Worm (Caenorhabditis elegans) whole organism, L3 larva: ENCODE results near the gene C31C9.9.

Experiments used
- R02D3.7 ChIP-seq: fragments of 150-350 bp; optimal IDR thresholded peaks from 2 replicates; lab custom pipeline; 2014; ENCODE audit warnings: missing biosample characterization, missing genetic modification characterization
- aly-2 ChIP-seq: fragments of 150-350 bp; optimal IDR thresholded peaks from 2 replicates; lab custom pipeline; 2014; ENCODE audit warnings: missing biosample characterization, missing genetic modification characterization
- ama-1 ChIP-seq: fragments of 150-350 bp; optimal IDR thresholded peaks from 2 replicates; lab custom pipeline; 2018
- ceh-28 ChIP-seq: fragments of 150-350 bp; optimal IDR thresholded peaks from 2 replicates; lab custom pipeline; 2014; ENCODE audit warnings: missing biosample characterization, missing genetic modification reagents, missing genetic modification characterization
- ceh-82 ChIP-seq: fragments of 150-350 bp; optimal IDR thresholded peaks from 2 replicates; lab custom pipeline; 2014; ENCODE audit warnings: missing biosample characterization, missing genetic modification characterization
- ceh-9 ChIP-seq: sonication (generic microtip); optimal IDR thresholded peaks from 2 replicates; lab custom pipeline; 2018; ENCODE audit warnings: missing biosample characterization, missing genetic modification characterization
- daf-12 ChIP-seq: fragments of 150-350 bp; optimal IDR thresholded peaks from 2 replicates; lab custom pipeline; 2014; ENCODE audit warnings: missing biosample characterization, missing genetic modification reagents, missing genetic modification characterization
- egl-27 ChIP-seq: sonication (generic microtip); optimal IDR thresholded peaks from 4 replicates; lab custom pipeline; 2017; ENCODE audit warnings: missing biosample characterization, missing genetic modification reagents, missing genetic modification characterization
- egl-5 ChIP-seq: fragments of 150-350 bp; optimal IDR thresholded peaks from 2 replicates; lab custom pipeline; 2017; ENCODE audit warnings: missing biosample characterization, missing genetic modification reagents, missing genetic modification characterization, inconsistent platforms
- elt-1 ChIP-seq: fragments of 150-350 bp; optimal IDR thresholded peaks from 2 replicates; lab custom pipeline; 2014; ENCODE audit warnings: missing biosample characterization, missing genetic modification characterization
- elt-2 ChIP-seq: sonication (generic microtip); optimal IDR thresholded peaks from 2 replicates; lab custom pipeline; 2016; ENCODE audit warnings: missing genetic modification reagents, mild to moderate bottlenecking, missing genetic modification characterization, missing compliant biosample characterization
- elt-3 ChIP-seq, 3 experiments: fragments of 150-350 bp in 1 of 3; sonication (generic microtip) in 2 of 3; optimal IDR thresholded peaks; 2 replicates in 2 of 3; 4 replicates in 1 of 3; lab custom pipeline; 2014 to 2017; ENCODE audit warnings: missing biosample characterization in 3 of 3, missing genetic modification characterization in 3 of 3
- eor-1 ChIP-seq, 2 experiments: fragments of 150-350 bp; optimal IDR thresholded peaks; 2 replicates each; lab custom pipeline; 2014 to 2018; ENCODE audit warnings: missing biosample characterization in 2 of 2, missing genetic modification characterization in 2 of 2
- fkh-2 ChIP-seq: fragments of 150-350 bp; optimal IDR thresholded peaks from 2 replicates; lab custom pipeline; 2014; ENCODE audit warnings: missing biosample characterization, missing genetic modification reagents, missing genetic modification characterization
- fos-1 ChIP-seq: fragments of 150-350 bp; optimal IDR thresholded peaks from 2 replicates; lab custom pipeline; 2014; ENCODE audit warnings: missing biosample characterization, missing genetic modification characterization
- hmg-11 ChIP-seq: sonication (generic microtip); optimal IDR thresholded peaks from 2 replicates; lab custom pipeline; 2016; ENCODE audit warnings: missing genetic modification characterization, missing compliant biosample characterization
- jun-1 ChIP-seq: fragments of 150-350 bp; optimal IDR thresholded peaks from 2 replicates; lab custom pipeline; 2014; ENCODE audit warnings: missing biosample characterization, missing genetic modification reagents, missing genetic modification characterization
- lin-15B ChIP-seq: fragments of 150-350 bp; optimal IDR thresholded peaks from 2 replicates; lab custom pipeline; 2014; ENCODE audit warnings: missing biosample characterization, missing genetic modification characterization
- lin-39 ChIP-seq: fragments of 150-350 bp; optimal IDR thresholded peaks from 2 replicates; lab custom pipeline; 2018; ENCODE audit warnings: missing biosample characterization, missing genetic modification reagents, missing genetic modification characterization
- mdl-1 ChIP-seq: fragments of 150-350 bp; optimal IDR thresholded peaks from 2 replicates; lab custom pipeline; 2014; ENCODE audit warnings: missing biosample characterization, missing genetic modification characterization
- nfya-1 ChIP-seq: sonication (generic microtip); optimal IDR thresholded peaks from 2 replicates; lab custom pipeline; 2017; ENCODE audit warnings: missing genetic modification characterization, mild to moderate bottlenecking, missing compliant biosample characterization, antibody characterized with exemption, moderate library complexity; ENCODE audit not compliant: insufficient read depth
- nhr-11 ChIP-seq: fragments of 150-350 bp; optimal IDR thresholded peaks from 2 replicates; lab custom pipeline; 2014; ENCODE audit warnings: missing biosample characterization, missing genetic modification characterization
- nhr-23 ChIP-seq: fragments of 150-350 bp; optimal IDR thresholded peaks from 2 replicates; lab custom pipeline; 2014; ENCODE audit warnings: missing biosample characterization, missing genetic modification reagents, missing genetic modification characterization
- nhr-237 ChIP-seq: fragments of 150-350 bp; optimal IDR thresholded peaks from 2 replicates; lab custom pipeline; 2014; ENCODE audit warnings: missing biosample characterization, missing genetic modification characterization
- nhr-25 ChIP-seq: sonication (generic microtip); optimal IDR thresholded peaks from 2 replicates; lab custom pipeline; 2017; ENCODE audit warnings: missing biosample characterization, missing genetic modification characterization
- nhr-28 ChIP-seq: fragments of 150-350 bp; optimal IDR thresholded peaks from 2 replicates; lab custom pipeline; 2014; ENCODE audit warnings: missing biosample characterization, missing genetic modification characterization
- nhr-43 ChIP-seq: sonication (generic microtip); optimal IDR thresholded peaks from 2 replicates; lab custom pipeline; 2016; ENCODE audit warnings: mild to moderate bottlenecking, missing genetic modification characterization, missing compliant biosample characterization; ENCODE audit not compliant: poor library complexity, severe bottlenecking
- nhr-76 ChIP-seq: fragments of 150-350 bp; sonication (generic microtip); optimal IDR thresholded peaks from 5 replicates; lab custom pipeline; 2014; ENCODE audit warnings: missing biosample characterization, missing genetic modification characterization
- nhr-77 ChIP-seq: fragments of 150-350 bp; optimal IDR thresholded peaks from 2 replicates; lab custom pipeline; 2014; ENCODE audit warnings: missing biosample characterization, missing genetic modification characterization
- pha-4 ChIP-seq: fragments of 150-350 bp; optimal IDR thresholded peaks from 2 replicates; lab custom pipeline; 2014; ENCODE audit warnings: missing biosample characterization, missing genetic modification reagents, missing genetic modification characterization
- pqm-1 ChIP-seq: fragments of 150-350 bp; optimal IDR thresholded peaks from 2 replicates; lab custom pipeline; 2017; ENCODE audit warnings: missing biosample characterization, missing genetic modification characterization, inconsistent platforms
- skn-1 ChIP-seq: fragments of 150-350 bp; optimal IDR thresholded peaks from 2 replicates; lab custom pipeline; 2014; ENCODE audit warnings: missing biosample characterization, missing genetic modification characterization
- snpc-4 ChIP-seq: fragments of 150-350 bp; optimal IDR thresholded peaks from 2 replicates; lab custom pipeline; 2014; ENCODE audit warnings: missing biosample characterization, missing genetic modification characterization
- tbx-2 ChIP-seq: sonication (generic microtip); optimal IDR thresholded peaks from 2 replicates; lab custom pipeline; 2016; ENCODE audit warnings: mild to moderate bottlenecking, missing genetic modification characterization, missing compliant biosample characterization
- unc-39 ChIP-seq: sonication (generic microtip); optimal IDR thresholded peaks from 4 replicates; lab custom pipeline; 2017; ENCODE audit warnings: missing biosample characterization, missing genetic modification characterization
- unc-62 ChIP-seq: fragments of 150-350 bp; sonication (generic microtip); optimal IDR thresholded peaks from 4 replicates; lab custom pipeline; 2014; ENCODE audit warnings: missing biosample characterization, missing genetic modification reagents, missing genetic modification characterization
- ztf-11 ChIP-seq: fragments of 150-350 bp; optimal IDR thresholded peaks from 2 replicates; lab custom pipeline; 2014; ENCODE audit warnings: missing biosample characterization, missing genetic modification characterization
- ztf-4 ChIP-seq: fragments of 150-350 bp; optimal IDR thresholded peaks from 2 replicates; lab custom pipeline; 2014; ENCODE audit warnings: missing biosample characterization, missing genetic modification characterization

C31C9.9 gene

ce11 chrII:13640210-13640609, 14.6 kb upstream of the C31C9.9 start:
- TF ChIP-seq pha-4 (tag; lab: Kevin White, UChicago), result peak; percentile 41
- no peak for TF ChIP-seq fos-1
- no peak for TF ChIP-seq egl-5
- TF ChIP-seq nhr-77 (tag; lab: Kevin White, UChicago), result no peak
- TF ChIP-seq ceh-28, result no peak
- no peak for TF ChIP-seq lin-39
- peak; percentile 25 for TF ChIP-seq elt-2 (tag; lab: Kevin White, UChicago)
- peak; percentile 52 for TF ChIP-seq nfya-1 (tag; lab: Kevin White, UChicago)
- TF ChIP-seq hmg-11, result peak; percentile 30
- TF ChIP-seq fkh-2 (tag; lab: Kevin White, UChicago), result no peak
- no peak for TF ChIP-seq jun-1 (tag; lab: Kevin White, UChicago)
- no peak for TF ChIP-seq unc-39 (tag; lab: Kevin White, UChicago)
- no peak for TF ChIP-seq aly-2 (tag; lab: Kevin White, UChicago)
- peak; percentile 17 for TF ChIP-seq nhr-23 (tag; lab: Kevin White, UChicago)
- TF ChIP-seq pqm-1 (tag; lab: Kevin White, UChicago), result peak; percentile 1

ce11 chrII:13641311-13641710, 13.5 kb upstream of the C31C9.9 start, which contains the start of gene fbxa-167:
Gene fbxa-167 (plus strand): TSS chrII:13641489.
- TF ChIP-seq elt-2 (tag; lab: Kevin White, UChicago), result peak; percentile 9
- peak; percentile 16 for TF ChIP-seq nfya-1 (tag; lab: Kevin White, UChicago)
- no peak for TF ChIP-seq ceh-82 (tag; lab: Kevin White, UChicago)
- peak; percentile 45 for TF ChIP-seq hmg-11
- TF ChIP-seq nhr-28 (tag; lab: Kevin White, UChicago), result no peak
- no peak for TF ChIP-seq egl-5
- peak; percentile 9 for TF ChIP-seq pha-4 (tag; lab: Kevin White, UChicago)

ce11 chrII:13648230-13648629, 6.6 kb upstream of the C31C9.9 start, which contains the start of gene fbxa-169:
Gene fbxa-169 (plus strand): TSS chrII:13648530.
- TF ChIP-seq unc-62 (GFP tag; lab: Kevin White, UChicago) (no peak), nhr-28 (tag; lab: Kevin White, UChicago) (no peak), elt-1 (tag; lab: Kevin White, UChicago) (no peak), fos-1 (no peak), ztf-11 (tag; lab: Kevin White, UChicago) (no peak), egl-27 (tag; lab: Kevin White, UChicago) (no peak), ceh-9 (tag; lab: Kevin White, UChicago) (no peak), ztf-4 (no peak), nhr-11 (tag; lab: Kevin White, UChicago) (no peak), snpc-4 (tag; lab: Kevin White, UChicago) (no peak), R02D3.7 (no peak), lin-15B (no peak), nhr-23 (tag; lab: Kevin White, UChicago) (no peak)
- TF ChIP-seq, all 47 proteins: peak for 0

ce11 chrII:13661990-13662389, 7.2 kb downstream of the C31C9.9 start, which contains the start of gene C31C9.6:
Gene C31C9.6 (minus strand): TSS chrII:13662090.
- TF ChIP-seq elt-2 (tag; lab: Kevin White, UChicago), result peak; percentile 30

DNA sequence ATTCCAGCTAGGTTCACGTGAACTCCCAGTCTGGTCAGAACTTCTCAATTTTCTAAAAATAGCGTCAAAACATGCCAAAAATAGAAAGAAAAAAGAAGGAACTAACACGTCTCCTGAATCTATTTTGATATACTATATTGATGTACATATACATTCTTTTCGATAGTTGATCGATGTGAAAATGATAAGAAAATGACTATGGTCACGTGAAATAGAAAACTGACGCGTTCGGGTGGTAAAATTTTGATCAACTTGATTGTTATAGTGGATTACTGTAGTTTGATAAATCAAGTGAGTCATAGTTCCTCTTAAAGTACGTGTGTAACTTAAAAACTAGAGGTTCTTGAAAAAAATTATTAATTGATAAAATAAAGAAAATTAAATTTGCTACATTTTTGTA, 9.6 kb downstream of the C31C9.9 start:
- TF ChIP-seq ceh-82 (tag; lab: Kevin White, UChicago) (no peak), elt-2 (tag; lab: Kevin White, UChicago) (peak; percentile 89), pha-4 (tag; lab: Kevin White, UChicago) (peak; percentile 41), egl-5 (no peak), nhr-25 (tag; lab: Kevin White, UChicago) (no peak), jun-1 (tag; lab: Kevin White, UChicago) (peak; percentile 69), snpc-4 (tag; lab: Kevin White, UChicago) (no peak), ztf-11 (tag; lab: Kevin White, UChicago) (no peak), nhr-237 (no peak), nhr-28 (tag; lab: Kevin White, UChicago) (no peak), pqm-1 (tag; lab: Kevin White, UChicago) (peak; percentile 86)

- no peak for TF ChIP-seq nhr-23 (tag; lab: Kevin White, UChicago)
- peak; percentile 93 for TF ChIP-seq pqm-1 (tag; lab: Kevin White, UChicago)
- TF ChIP-seq elt-2 (tag; lab: Kevin White, UChicago), result peak; percentile 98
- TF ChIP-seq nhr-76 (tag; lab: Kevin White, UChicago), result peak; percentile 9
- peak; percentile 27 for TF ChIP-seq nfya-1 (tag; lab: Kevin White, UChicago)
- no peak for TF ChIP-seq ama-1
- peak; percentile 33 for TF ChIP-seq pha-4 (tag; lab: Kevin White, UChicago)
- TF ChIP-seq skn-1, result no peak
- TF ChIP-seq nhr-28 (tag; lab: Kevin White, UChicago), result no peak
- peak in 1 of 3 experiments; percentile 62 for TF ChIP-seq elt-3 (tag; optimal IDR thresholded peaks at IDR 0.05; lab: Kevin White, UChicago)
- no peak for TF ChIP-seq nhr-43 (tag; lab: Kevin White, UChicago)
- TF ChIP-seq fos-1, result no peak
- TF ChIP-seq unc-39 (tag; lab: Kevin White, UChicago), result no peak
- no peak for TF ChIP-seq eor-1 (tag; optimal IDR thresholded peaks at IDR 0.05; lab: Kevin White, UChicago)
- no peak for TF ChIP-seq elt-1 (tag; lab: Kevin White, UChicago)
- no peak for TF ChIP-seq mdl-1 (tag; lab: Kevin White, UChicago)
- no peak for TF ChIP-seq daf-12 (tag; lab: Kevin White, UChicago)
- TF ChIP-seq R02D3.7, result no peak
- TF ChIP-seq aly-2 (tag; lab: Kevin White, UChicago), result no peak
- TF ChIP-seq lin-15B, result no peak
- TF ChIP-seq hmg-11, result no peak
- TF ChIP-seq tbx-2 (tag; lab: Kevin White, UChicago), result no peak
- no peak for TF ChIP-seq egl-27 (tag; lab: Kevin White, UChicago)
These were observed 10.3 kb downstream of the C31C9.9 start for ce11 chrII:13664993-13665680.
